Worm (Caenorhabditis elegans) whole organism, mixed stage, embryonic: ENCODE measurements around the gene C02F5.5.

Source experiments
- M03D4.4 ChIP-seq: sonication (generic microtip); optimal IDR thresholded peaks from 2 replicates; lab custom pipeline; 2017; ENCODE audit warnings: mild to moderate bottlenecking, missing genetic modification characterization, missing compliant biosample characterization
- bed-3 ChIP-seq: fragments of 200-800 bp; sonication (Bioruptor generic); optimal IDR thresholded peaks from 3 replicates; lab custom pipeline; 2018; ENCODE audit warnings: mild to moderate bottlenecking, missing genetic modification characterization, moderate library complexity, missing compliant biosample characterization
- blmp-1 ChIP-seq: fragments of 150-350 bp; optimal IDR thresholded peaks from 2 replicates; lab custom pipeline; 2014; ENCODE audit warnings: missing biosample characterization, missing genetic modification characterization
- ceh-39 ChIP-seq: fragments of 150-350 bp; optimal IDR thresholded peaks from 2 replicates; lab custom pipeline; 2014; ENCODE audit warnings: missing biosample characterization, missing genetic modification characterization
- ceh-43 ChIP-seq: fragments of 200-800 bp; sonication (Bioruptor generic); optimal IDR thresholded peaks from 2 replicates; lab custom pipeline; 2018; ENCODE audit warnings: mild to moderate bottlenecking, missing genetic modification characterization, moderate library complexity, missing compliant biosample characterization
- ceh-83 ChIP-seq: fragments of 200-800 bp; sonication (Bioruptor generic); optimal IDR thresholded peaks from 2 replicates; lab custom pipeline; 2018; ENCODE audit warnings: mild to moderate bottlenecking, missing genetic modification characterization, missing compliant biosample characterization
- ces-1 ChIP-seq: fragments of 150-350 bp; optimal IDR thresholded peaks from 2 replicates; lab custom pipeline; 2014; ENCODE audit warnings: missing biosample characterization, missing genetic modification reagents, missing genetic modification characterization
- cnd-1 ChIP-seq: fragments of 200-800 bp; sonication (Bioruptor generic); optimal IDR thresholded peaks from 2 replicates; lab custom pipeline; 2018; ENCODE audit warnings: mild to moderate bottlenecking, missing genetic modification characterization, missing compliant biosample characterization
- elt-1 ChIP-seq: sonication (generic microtip); optimal IDR thresholded peaks from 2 replicates; lab custom pipeline; 2017; ENCODE audit warnings: missing genetic modification characterization, mild to moderate bottlenecking, missing compliant biosample characterization, antibody characterized with exemption, moderate library complexity, borderline replicate concordance; ENCODE audit not compliant: insufficient read depth
- elt-3 ChIP-seq: fragments of 150-350 bp; optimal IDR thresholded peaks from 2 replicates; lab custom pipeline; 2014; ENCODE audit warnings: missing biosample characterization, missing genetic modification characterization
- hlh-1 ChIP-seq: fragments of 150-350 bp; optimal IDR thresholded peaks from 2 replicates; lab custom pipeline; 2014; ENCODE audit warnings: missing biosample characterization, missing genetic modification reagents, missing genetic modification characterization
- lin-32 ChIP-seq: fragments of 200-800 bp; sonication (Bioruptor generic); optimal IDR thresholded peaks from 2 replicates; lab custom pipeline; 2018; ENCODE audit warnings: mild to moderate bottlenecking, missing genetic modification characterization, missing compliant biosample characterization
- lsy-2 ChIP-seq: fragments of 150-350 bp; optimal IDR thresholded peaks from 2 replicates; lab custom pipeline; 2014; ENCODE audit warnings: missing biosample characterization, missing genetic modification characterization
- mab-5 ChIP-seq: fragments of 150-350 bp; optimal IDR thresholded peaks from 2 replicates; lab custom pipeline; 2014; ENCODE audit warnings: missing biosample characterization, missing genetic modification characterization
- mep-1 ChIP-seq: fragments of 150-350 bp; optimal IDR thresholded peaks from 2 replicates; lab custom pipeline; 2017; ENCODE audit warnings: missing biosample characterization, missing genetic modification reagents, missing genetic modification characterization, inconsistent platforms
- mls-2 ChIP-seq: sonication (generic microtip); optimal IDR thresholded peaks from 2 replicates; lab custom pipeline; 2016; ENCODE audit warnings: mild to moderate bottlenecking, missing genetic modification characterization, moderate library complexity, missing compliant biosample characterization
- nhr-2 ChIP-seq: fragments of 150-350 bp; optimal IDR thresholded peaks from 2 replicates; lab custom pipeline; 2014; ENCODE audit warnings: missing biosample characterization, missing genetic modification characterization
- nhr-237 ChIP-seq: fragments of 150-350 bp; optimal IDR thresholded peaks from 2 replicates; lab custom pipeline; 2014; ENCODE audit warnings: missing biosample characterization, missing genetic modification characterization
- nhr-28 ChIP-seq: fragments of 150-350 bp; optimal IDR thresholded peaks from 2 replicates; lab custom pipeline; 2014; ENCODE audit warnings: missing biosample characterization, missing genetic modification characterization
- nhr-76 ChIP-seq: sonication (generic microtip); optimal IDR thresholded peaks from 2 replicates; lab custom pipeline; 2017; ENCODE audit warnings: missing biosample characterization, missing genetic modification characterization
- pha-4 ChIP-seq: fragments of 150-350 bp; optimal IDR thresholded peaks from 2 replicates; lab custom pipeline; 2018; ENCODE audit warnings: missing biosample characterization, missing genetic modification reagents, missing genetic modification characterization
- sem-2 ChIP-seq: fragments of 200-800 bp; sonication (Bioruptor generic); optimal IDR thresholded peaks from 2 replicates; lab custom pipeline; 2018; ENCODE audit warnings: mild to moderate bottlenecking, missing genetic modification characterization, missing compliant biosample characterization
- snpc-4 ChIP-seq: fragments of 150-350 bp; optimal IDR thresholded peaks from 2 replicates; lab custom pipeline; 2014; ENCODE audit warnings: missing biosample characterization, missing genetic modification characterization
- sptf-1 ChIP-seq: sonication (generic microtip); optimal IDR thresholded peaks from 2 replicates; lab custom pipeline; 2017; ENCODE audit warnings: mild to moderate bottlenecking, missing genetic modification characterization, moderate library complexity, missing compliant biosample characterization
- tbx-8 ChIP-seq: fragments of 200-800 bp; sonication (Bioruptor generic); optimal IDR thresholded peaks from 2 replicates; lab custom pipeline; 2018; ENCODE audit warnings: mild to moderate bottlenecking, missing genetic modification characterization, moderate library complexity, missing compliant biosample characterization
- unc-120 ChIP-seq: sonication (generic microtip); optimal IDR thresholded peaks from 2 replicates; lab custom pipeline; 2017; ENCODE audit warnings: missing genetic modification characterization, missing compliant biosample characterization; ENCODE audit not compliant: poor library complexity, severe bottlenecking
- unc-62 ChIP-seq: fragments of 150-350 bp; optimal IDR thresholded peaks from 2 replicates; lab custom pipeline; 2014; ENCODE audit warnings: missing biosample characterization, missing genetic modification reagents, missing genetic modification characterization
- ztf-11 ChIP-seq: fragments of 150-350 bp; optimal IDR thresholded peaks from 2 replicates; lab custom pipeline; 2014; ENCODE audit warnings: missing biosample characterization, missing genetic modification characterization

Gene C02F5.5

ce11 chrIII:8271676-8272225, 35.8 kb downstream of the C02F5.5 start, which contains the start of the genes mps-4 and F09G8.10:
Gene mps-4 (minus strand): TSS chrIII:8271776.
Gene F09G8.10 (minus strand): TSS chrIII:8272175.
- TF ChIP-seq tbx-8 (GFP tag; lab: Kevin White, UChicago) (no peak), sptf-1 (tag; lab: Kevin White, UChicago) (no peak)

ce11 chrIII:8275871-8276270, 39.9 kb downstream of the C02F5.5 start, which contains the start of gene clec-160:
Gene clec-160 (minus strand): TSS chrIII:8275971.
- TF ChIP-seq ceh-43 (GFP tag; lab: Kevin White, UChicago) (no peak), nhr-28 (no peak), mep-1 (tag; lab: Kevin White, UChicago) (no peak), lsy-2 (no peak), pha-4 (tag; lab: Kevin White, UChicago) (no peak), ztf-11 (tag; lab: Kevin White, UChicago) (no peak), M03D4.4 (tag; lab: Kevin White, UChicago) (no peak)
- TF ChIP-seq, all 35 proteins: peak for 0

- TF ChIP-seq nhr-28 (no peak), sem-2 (no peak), elt-3 (tag; lab: Kevin White, UChicago) (no peak), nhr-2 (tag; lab: Kevin White, UChicago) (no peak), unc-120 (tag; lab: Kevin White, UChicago) (no peak), hlh-1 (tag; lab: Kevin White, UChicago) (no peak), sptf-1 (tag; lab: Kevin White, UChicago) (no peak), lin-32 (no peak), mls-2 (no peak), ceh-83 (GFP tag; lab: Kevin White, UChicago) (no peak)
These were observed 42.8 kb downstream of the C02F5.5 start, which contains the start of gene mig-10 for ce11 chrIII:8278801-8279200. Gene mig-10 (plus strand): TSS chrIII:8279101.

ce11 chrIII:8279567-8279966, 43.6 kb downstream of the C02F5.5 start:
- peak; percentile 75 for TF ChIP-seq nhr-2 (tag; lab: Kevin White, UChicago)
- no peak for TF ChIP-seq unc-62
- peak; percentile 96 for TF ChIP-seq elt-1
- TF ChIP-seq sptf-1 (tag; lab: Kevin White, UChicago) = no peak
- no peak for TF ChIP-seq lsy-2
- no peak for TF ChIP-seq elt-3 (tag; lab: Kevin White, UChicago)
- no peak for TF ChIP-seq tbx-8 (GFP tag; lab: Kevin White, UChicago)
- no peak for TF ChIP-seq ztf-11 (tag; lab: Kevin White, UChicago)
- peak; percentile 74 for TF ChIP-seq ces-1 (GFP tag; lab: Kevin White, UChicago)
- no peak for TF ChIP-seq unc-120 (tag; lab: Kevin White, UChicago)
- no peak for TF ChIP-seq nhr-28
- no peak for TF ChIP-seq nhr-76 (tag; lab: Kevin White, UChicago)
- TF ChIP-seq snpc-4 (tag; lab: Kevin White, UChicago) = no peak

- TF ChIP-seq blmp-1 (tag; lab: Kevin White, UChicago) = no peak
- no peak for TF ChIP-seq tbx-8 (GFP tag; lab: Kevin White, UChicago)
- no peak for TF ChIP-seq nhr-28
- no peak for TF ChIP-seq ceh-39
- no peak for TF ChIP-seq lsy-2
- no peak for TF ChIP-seq cnd-1 (tag; lab: Kevin White, UChicago)
- TF ChIP-seq pha-4 (tag; lab: Kevin White, UChicago) = no peak
- no peak for TF ChIP-seq bed-3 (GFP tag; lab: Kevin White, UChicago)
- no peak for TF ChIP-seq ces-1 (GFP tag; lab: Kevin White, UChicago)
- no peak for TF ChIP-seq ceh-43 (GFP tag; lab: Kevin White, UChicago)
- no peak for TF ChIP-seq sem-2
- no peak for TF ChIP-seq ceh-83 (GFP tag; lab: Kevin White, UChicago)
- TF ChIP-seq unc-120 (tag; lab: Kevin White, UChicago) = no peak
- TF ChIP-seq hlh-1 (tag; lab: Kevin White, UChicago) = no peak
- no peak for TF ChIP-seq ztf-11 (tag; lab: Kevin White, UChicago)
- no peak for TF ChIP-seq nhr-237 (tag; lab: Kevin White, UChicago)
- TF ChIP-seq mab-5 (tag; lab: Kevin White, UChicago) = no peak
- TF ChIP-seq lin-32 = no peak
- TF ChIP-seq elt-3 (tag; lab: Kevin White, UChicago) = no peak
- TF ChIP-seq, all 35 proteins: peak for 0
These were observed 44.4 kb downstream of the C02F5.5 start for ce11 chrIII:8280352-8280751.
